Worm (Caenorhabditis elegans): Measurements from ENCODE around the gene rpl-18.

DNA sequence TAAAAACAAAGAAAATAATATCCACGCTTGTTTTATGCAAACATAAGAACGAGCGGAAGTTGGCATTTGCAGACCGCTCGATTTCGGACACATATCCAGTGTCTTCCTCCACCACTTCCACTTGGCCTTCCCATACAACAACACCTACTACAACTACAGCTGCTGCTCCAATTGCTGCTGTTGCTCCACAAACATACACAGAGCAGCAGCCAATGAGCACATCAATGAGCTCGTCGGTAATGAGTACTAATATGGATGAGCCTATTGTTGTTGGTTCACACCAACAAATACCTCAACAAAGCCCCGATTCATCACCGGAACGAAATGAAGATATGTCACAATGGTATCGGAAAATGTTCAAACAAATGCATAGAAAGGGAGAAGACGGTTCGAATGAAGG lies 22.0 kb upstream of the rpl-18 start:
- TF ChIP-seq scrt-1 (GFP tag; IDR thresholded peaks at IDR 0.05) (no peak), flt-1 (GFP tag; IDR thresholded peaks at IDR 0.05) (no peak), ama-1 (optimal IDR thresholded peaks at IDR 0.05) (no peak), pes-1 (GFP tag; IDR thresholded peaks at IDR 0.05) (no peak), ets-7 (tag; optimal IDR thresholded peaks at IDR 0.05) (no peak), F13C5.2 (tag; optimal IDR thresholded peaks at IDR 0.05) (no peak), hnd-1 (tag; optimal IDR thresholded peaks at IDR 0.05) (no peak)
